ENCODE assay signal across 1 fruit fly cellular context in the genomic region with DNA sequence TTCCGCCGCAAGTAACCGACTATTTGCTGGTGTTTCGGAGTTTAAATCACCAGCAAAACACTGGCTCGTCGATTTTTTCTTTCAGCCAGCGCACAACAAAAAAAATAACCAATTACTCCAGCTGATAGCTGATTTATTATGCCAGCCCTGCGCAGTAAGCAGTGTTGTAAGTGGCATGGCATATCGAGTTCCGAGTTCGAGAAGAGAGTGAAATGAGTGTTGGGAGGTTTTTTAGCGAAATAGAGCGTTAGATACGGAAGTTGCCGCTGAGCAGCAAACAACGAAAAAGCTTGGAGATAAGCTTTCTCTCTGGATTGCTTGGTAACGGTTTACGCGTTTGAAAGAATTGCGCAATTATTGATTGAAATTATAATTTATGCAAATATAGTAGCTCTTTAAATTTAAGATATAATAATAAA.
A peak's percentile ranks its signal among the peaks of the same experiment; 100 is the strongest.
TF ChIP-seq lines count a peak whose summit lies in the region.

Gene CG7565, minus strand, starts transcription at position 137 of the 419 bp plus-strand sequence.

TF ChIP-seq in whole organism, embryonic, 481 proteins besides CTCF, POLR2A, EP300 and RAD21 (continued from another document and continues in another):
- TF ChIP-seq pho (GFP tag; optimal IDR thresholded peaks at IDR 0.05; lab: Kevin White, UChicago) (peak; percentile 65), CG9932 (GFP tag; IDR thresholded peaks at IDR 0.05; lab: Robert Waterston, UW) (peak; percentile 56), Asciz (GFP tag; optimal IDR thresholded peaks at IDR 0.05; lab: Kevin White, UChicago) (peak; percentile 19), fd102C (GFP tag; optimal IDR thresholded peaks at IDR 0.05; lab: Kevin White, UChicago) (no peak), CG4360 (GFP tag; IDR thresholded peaks at IDR 0.05; lab: Robert Waterston, UW) (no peak), az2 (GFP tag; optimal IDR thresholded peaks at IDR 0.05; lab: Kevin White, UChicago) (peak; percentile 20), HLH54F (GFP tag; optimal IDR thresholded peaks at IDR 0.05; lab: Kevin White, UChicago) (peak; percentile 55), CG11695 (GFP tag; IDR thresholded peaks at IDR 0.05; lab: Robert Waterston, UW) (0 out of 3 replicates have a peak, but pooled peaks have one; percentile 13), CG8290 (GFP tag; optimal IDR thresholded peaks at IDR 0.05; lab: Kevin White, UChicago) (peak; percentile 36), CG8290 (tag; optimal IDR thresholded peaks at IDR 0.05; lab: Kevin White, UChicago) (peak in 1 of 2 experiments; percentile 86), insv (GFP tag; optimal IDR thresholded peaks at IDR 0.05; lab: Kevin White, UChicago) (no peak), bowl (GFP tag; IDR thresholded peaks at IDR 0.05; lab: Robert Waterston, UW) (no peak), ro (GFP tag; IDR thresholded peaks at IDR 0.05; lab: Robert Waterston, UW) (no peak), pnt (GFP tag; optimal IDR thresholded peaks at IDR 0.05; lab: Kevin White, UChicago) (no peak), CG7987 (GFP tag; optimal IDR thresholded peaks at IDR 0.05; lab: Kevin White, UChicago) (peak; percentile 63), YL-1 (GFP tag; optimal IDR thresholded peaks at IDR 0.05; lab: Kevin White, UChicago) (peak; percentile 75), Hr3 (GFP tag; optimal IDR thresholded peaks at IDR 0.05; lab: Kevin White, UChicago) (no peak), CG4820 (GFP tag; optimal IDR thresholded peaks at IDR 0.05; lab: Kevin White, UChicago) (no peak), tgo (GFP tag; IDR thresholded peaks at IDR 0.05; lab: Robert Waterston, UW) (no peak), tio (GFP tag; optimal IDR thresholded peaks at IDR 0.05; lab: Kevin White, UChicago) (no peak), gt (GFP tag; IDR thresholded peaks at IDR 0.05; lab: Robert Waterston, UW) (no peak), crc (GFP tag; optimal IDR thresholded peaks at IDR 0.05; lab: Kevin White, UChicago) (peak; percentile 9), CG7556 (GFP tag; optimal IDR thresholded peaks at IDR 0.05; lab: Kevin White, UChicago) (peak; percentile 29), CG14014 (GFP tag; IDR thresholded peaks at IDR 0.05; lab: Robert Waterston, UW) (no peak), CG31224 (GFP tag; IDR thresholded peaks at IDR 0.05; lab: Robert Waterston, UW) (no peak), CG30020 (tag; optimal IDR thresholded peaks at IDR 0.05; lab: Kevin White, UChicago) (no peak), fd64A (GFP tag; optimal IDR thresholded peaks at IDR 0.05; lab: Kevin White, UChicago) (no peak), sens (GFP tag; lab: Kevin White, UChicago) (peak; percentile 69), bsh (GFP tag; optimal IDR thresholded peaks at IDR 0.05; lab: Kevin White, UChicago) (peak in 1 of 2 experiments; percentile 20), Med (GFP tag; lab: Kevin White, UChicago) (peak; percentile 96), Abd-B (GFP tag; optimal IDR thresholded peaks at IDR 0.05; lab: Kevin White, UChicago) (no peak), Fer1 (GFP tag; optimal IDR thresholded peaks at IDR 0.05; lab: Kevin White, UChicago) (peak; percentile 81), CG4730 (GFP tag; IDR thresholded peaks at IDR 0.05; lab: Robert Waterston, UW) (no peak), E2f1 (GFP tag; IDR thresholded peaks at IDR 0.05; lab: Robert Waterston, UW) (no peak), amos (GFP tag; IDR thresholded peaks at IDR 0.05; lab: Robert Waterston, UW; ENCODE audit: partially characterized antibody) (no peak; the same call in 1 of the 2 replicates), CG11247 (GFP tag; IDR thresholded peaks at IDR 0.05; lab: Robert Waterston, UW) (peak; percentile 35; the same call in 1 of the 2 replicates), gcm2 (GFP tag; optimal IDR thresholded peaks at IDR 0.05; lab: Kevin White, UChicago) (no peak), CG10366 (GFP tag; IDR thresholded peaks at IDR 0.05; lab: Robert Waterston, UW) (no peak), Sry-δ (GFP tag; optimal IDR thresholded peaks at IDR 0.05; lab: Kevin White, UChicago) (peak; percentile 64), Elba2 (GFP tag; optimal IDR thresholded peaks at IDR 0.05; lab: Kevin White, UChicago) (no peak), CG17186 (GFP tag; optimal IDR thresholded peaks at IDR 0.05; lab: Kevin White, UChicago) (peak; percentile 77), fru (optimal IDR thresholded peaks at IDR 0.05; lab: Kevin White, UChicago) (no peak), corto (GFP tag; optimal IDR thresholded peaks at IDR 0.05; lab: Kevin White, UChicago) (peak; percentile 19), Spps (tag; optimal IDR thresholded peaks at IDR 0.05; lab: Kevin White, UChicago) (no peak), sima (GFP tag; optimal IDR thresholded peaks at IDR 0.05; lab: Kevin White, UChicago) (no peak), Drgx (GFP tag; IDR thresholded peaks at IDR 0.05; lab: Robert Waterston, UW) (0 out of 2 replicates have a peak, but pooled peaks have one; percentile 12), CG11723 (GFP tag; optimal IDR thresholded peaks at IDR 0.05; lab: Kevin White, UChicago) (peak; percentile 5), HmgZ (tag; optimal IDR thresholded peaks at IDR 0.05; lab: Kevin White, UChicago) (peak; percentile 70), CG15514 (GFP tag; optimal IDR thresholded peaks at IDR 0.05; lab: Kevin White, UChicago) (peak; percentile 88), sim (GFP tag; IDR thresholded peaks at IDR 0.05; lab: Robert Waterston, UW) (no peak), CG16863 (GFP tag; optimal IDR thresholded peaks at IDR 0.05; lab: Kevin White, UChicago) (no peak), grau (tag; optimal IDR thresholded peaks at IDR 0.05; lab: Kevin White, UChicago) (peak; percentile 42), fd96Cb (tag; optimal IDR thresholded peaks at IDR 0.05; lab: Kevin White, UChicago) (no peak), Sry-β (GFP tag; optimal IDR thresholded peaks at IDR 0.05; lab: Kevin White, UChicago) (no peak), Ets65A (GFP tag; lab: Kevin White, UChicago) (peak; percentile 42), CG12236 (GFP tag; optimal IDR thresholded peaks at IDR 0.05; lab: Kevin White, UChicago) (no peak), CG1792 (GFP tag; optimal IDR thresholded peaks at IDR 0.05; lab: Kevin White, UChicago) (no peak), CG9727 (GFP tag; optimal IDR thresholded peaks at IDR 0.05; lab: Kevin White, UChicago) (peak; percentile 17), schlank (tag; optimal IDR thresholded peaks at IDR 0.05; lab: Kevin White, UChicago) (peak; percentile 26), CG8924 (tag; optimal IDR thresholded peaks at IDR 0.05; lab: Kevin White, UChicago) (peak; percentile 5), chinmo (GFP tag; IDR thresholded peaks at IDR 0.05; lab: Robert Waterston, UW; ENCODE audit: partially characterized antibody) (no peak), CG12299 (tag; optimal IDR thresholded peaks at IDR 0.05; lab: Kevin White, UChicago) (peak; percentile 12), jing (GFP tag; optimal IDR thresholded peaks at IDR 0.05; lab: Kevin White, UChicago) (no peak), CG8089 (GFP tag; optimal IDR thresholded peaks at IDR 0.05; lab: Kevin White, UChicago) (peak; percentile 17), CG9215 (GFP tag; IDR thresholded peaks at IDR 0.05; lab: Robert Waterston, UW) (no peak), Ptx1 (GFP tag; IDR thresholded peaks at IDR 0.05; lab: Robert Waterston, UW) (no peak), Max (GFP tag; optimal IDR thresholded peaks at IDR 0.05; lab: Kevin White, UChicago) (no peak), HLHmδ (GFP tag; optimal IDR thresholded peaks at IDR 0.05; lab: Kevin White, UChicago) (no peak), Opbp (GFP tag; IDR thresholded peaks at IDR 0.05; lab: Robert Waterston, UW; ENCODE audit: partially characterized antibody) (peak; percentile 56; the same call in 2 of the 3 replicates), CG10274 (GFP tag; optimal IDR thresholded peaks at IDR 0.05; lab: Kevin White, UChicago) (no peak), CG10321 (GFP tag; IDR thresholded peaks at IDR 0.05; lab: Robert Waterston, UW) (no peak), HLH3B (GFP tag; IDR thresholded peaks at IDR 0.05; lab: Robert Waterston, UW) (peak; percentile 39; the same call in 1 of the 2 replicates), pb (GFP tag; optimal IDR thresholded peaks at IDR 0.05; lab: Kevin White, UChicago) (no peak), pum (GFP tag; optimal IDR thresholded peaks at IDR 0.05; lab: Kevin White, UChicago) (no peak), ato (GFP tag; IDR thresholded peaks at IDR 0.05; lab: Robert Waterston, UW; ENCODE audit: partially characterized antibody) (no peak), Doc3 (GFP tag; IDR thresholded peaks at IDR 0.05; lab: Robert Waterston, UW; ENCODE audit: partially characterized antibody) (peak; percentile 60; the same call in 1 of the 3 replicates), pros (GFP tag; optimal IDR thresholded peaks at IDR 0.05; lab: Kevin White, UChicago) (no peak), CG4707 (GFP tag; optimal IDR thresholded peaks at IDR 0.05; lab: Kevin White, UChicago) (no peak), CG11560 (tag; IDR thresholded peaks at IDR 0.05; lab: Robert Waterston, UW) (no peak), otp (GFP tag; IDR thresholded peaks at IDR 0.05; lab: Robert Waterston, UW) (0 out of 3 replicates have a peak, but pooled peaks have one; percentile 5), toy (GFP tag; IDR thresholded peaks at IDR 0.05; lab: Robert Waterston, UW) (no peak), CG18262 (tag; optimal IDR thresholded peaks at IDR 0.05; lab: Kevin White, UChicago) (peak; percentile 14), CG30403 (GFP tag; optimal IDR thresholded peaks at IDR 0.05; lab: Kevin White, UChicago) (peak; percentile 39), trem (tag; optimal IDR thresholded peaks at IDR 0.05; lab: Kevin White, UChicago) (peak; percentile 20), CG33213 (GFP tag; optimal IDR thresholded peaks at IDR 0.05; lab: Kevin White, UChicago) (no peak), CG14965 (GFP tag; optimal IDR thresholded peaks at IDR 0.05; lab: Kevin White, UChicago; ENCODE audit: borderline replicate concordance) (no peak), CG34422 (GFP tag; IDR thresholded peaks at IDR 0.05; lab: Robert Waterston, UW) (peak; percentile 53; the same call in 1 of the 3 replicates), br (optimal IDR thresholded peaks at IDR 0.05; lab: Kevin White, UChicago) (no peak), CG13424 (tag; optimal IDR thresholded peaks at IDR 0.05; lab: Kevin White, UChicago) (no peak), eve (GFP tag; optimal IDR thresholded peaks at IDR 0.05; lab: Kevin White, UChicago) (no peak), CoRest (tag; optimal IDR thresholded peaks at IDR 0.05; lab: Kevin White, UChicago) (peak; percentile 18), Lhr (GFP tag; optimal IDR thresholded peaks at IDR 0.05; lab: Kevin White, UChicago) (no peak), CkIIα-i1 (GFP tag; IDR thresholded peaks at IDR 0.05; lab: Robert Waterston, UW) (no peak), CG6175 (GFP tag; IDR thresholded peaks at IDR 0.05; lab: Robert Waterston, UW) (no peak), Hsf (GFP tag; optimal IDR thresholded peaks at IDR 0.05; lab: Kevin White, UChicago) (peak; percentile 44), danr (GFP tag; IDR thresholded peaks at IDR 0.05; lab: Robert Waterston, UW) (no peak), CG17328 (GFP tag; IDR thresholded peaks at IDR 0.05; lab: Robert Waterston, UW) (no peak), da (GFP tag; optimal IDR thresholded peaks at IDR 0.05; lab: Kevin White, UChicago) (no peak), CG17385 (GFP tag; optimal IDR thresholded peaks at IDR 0.05; lab: Kevin White, UChicago) (peak; percentile 50), fu2 (GFP tag; optimal IDR thresholded peaks at IDR 0.05; lab: Kevin White, UChicago) (peak; percentile 23), CG12071 (GFP tag; optimal IDR thresholded peaks at IDR 0.05; lab: Kevin White, UChicago) (peak; percentile 56), mld (GFP tag; IDR thresholded peaks at IDR 0.05; lab: Robert Waterston, UW; ENCODE audit: partially characterized antibody) (no peak), CG12769 (tag; optimal IDR thresholded peaks at IDR 0.05; lab: Kevin White, UChicago) (peak; percentile 88), CG4617 (GFP tag; optimal IDR thresholded peaks at IDR 0.05; lab: Kevin White, UChicago; ENCODE audit: borderline replicate concordance) (peak; percentile 49), wek (GFP tag; optimal IDR thresholded peaks at IDR 0.05; lab: Kevin White, UChicago) (peak; percentile 60), CG15479 (GFP tag; optimal IDR thresholded peaks at IDR 0.05; lab: Kevin White, UChicago) (no peak), seq (GFP tag; IDR thresholded peaks at IDR 0.05; lab: Robert Waterston, UW) (no peak), CG12659 (GFP tag; optimal IDR thresholded peaks at IDR 0.05; lab: Kevin White, UChicago) (peak; percentile 69), ems (GFP tag; optimal IDR thresholded peaks at IDR 0.05; lab: Kevin White, UChicago) (no peak), CG17829 (tag; optimal IDR thresholded peaks at IDR 0.05; lab: Kevin White, UChicago) (peak; percentile 42), bbx (GFP tag; IDR thresholded peaks at IDR 0.05; lab: Robert Waterston, UW; ENCODE audit: partially characterized antibody) (peak; percentile 59; the same call in 1 of the 2 replicates), odd (GFP tag; optimal IDR thresholded peaks at IDR 0.05; lab: Kevin White, UChicago) (peak; percentile 52), CG2120 (GFP tag; optimal IDR thresholded peaks at IDR 0.05; lab: Kevin White, UChicago) (peak; percentile 72), CG15073 (GFP tag; optimal IDR thresholded peaks at IDR 0.05; lab: Kevin White, UChicago) (no peak), Antp (GFP tag; optimal IDR thresholded peaks at IDR 0.05; lab: Kevin White, UChicago) (peak; percentile 45), CG14050 (GFP tag; IDR thresholded peaks at IDR 0.05; lab: Robert Waterston, UW) (no peak), ap (GFP tag; IDR thresholded peaks at IDR 0.05; lab: Robert Waterston, UW) (no peak), CG13775 (GFP tag; optimal IDR thresholded peaks at IDR 0.05; lab: Kevin White, UChicago) (peak; percentile 32), CG7839 (tag; optimal IDR thresholded peaks at IDR 0.05; lab: Kevin White, UChicago) (no peak), wdn (GFP tag; IDR thresholded peaks at IDR 0.05; lab: Robert Waterston, UW) (0 out of 2 replicates have a peak, but pooled peaks have one; percentile 15), caup (GFP tag; optimal IDR thresholded peaks at IDR 0.05; lab: Kevin White, UChicago; ENCODE audit: severe bottlenecking) (peak; percentile 82), Dp (GFP tag; optimal IDR thresholded peaks at IDR 0.05; lab: Kevin White, UChicago) (peak; percentile 38), CG14710 (tag; optimal IDR thresholded peaks at IDR 0.05; lab: Kevin White, UChicago) (peak; percentile 55), CG14441 (GFP tag; IDR thresholded peaks at IDR 0.05; lab: Robert Waterston, UW) (no peak), CG12744 (GFP tag; optimal IDR thresholded peaks at IDR 0.05; lab: Kevin White, UChicago) (peak; percentile 37), wor (GFP tag; IDR thresholded peaks at IDR 0.05; lab: Robert Waterston, UW) (no peak), CG2199 (GFP tag; IDR thresholded peaks at IDR 0.05; lab: Robert Waterston, UW) (no peak), chm (GFP tag; IDR thresholded peaks at IDR 0.05; lab: Robert Waterston, UW) (peak; percentile 75)
